Worm (Caenorhabditis elegans): ENCODE data around the gene T09F3.4.

DNA sequence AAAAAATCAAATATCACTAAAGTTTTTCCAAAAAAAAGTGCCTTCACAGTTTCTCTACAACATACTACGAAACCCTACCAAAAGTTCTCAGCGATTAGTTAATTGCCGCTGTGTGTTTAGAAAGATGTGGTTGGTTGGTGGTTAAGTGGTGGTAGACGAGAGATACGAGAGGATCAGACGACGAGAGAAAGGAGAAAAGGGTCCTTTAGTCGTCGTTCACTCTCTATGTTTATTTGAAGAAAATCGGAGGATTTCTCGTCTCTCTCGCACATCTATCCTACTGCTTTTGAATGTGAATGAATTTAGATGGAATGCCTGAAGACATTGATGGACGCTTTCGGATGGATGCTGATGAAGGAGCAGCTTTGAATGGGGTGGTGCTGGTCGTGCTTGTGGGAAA lies 24.7 kb upstream of the T09F3.4 start:
- no peak for TF ChIP-seq ztf-23 (GFP tag; IDR thresholded peaks at IDR 0.05)
- TF ChIP-seq flt-1 (GFP tag; IDR thresholded peaks at IDR 0.05): no peak
- TF ChIP-seq klf-2 (GFP tag; conservative IDR thresholded peaks at IDR 0.05): no peak
- no peak for TF ChIP-seq ztf-29 (GFP tag; IDR thresholded peaks at IDR 0.05)
